Worm (Caenorhabditis elegans) whole organism, mixed stage, embryonic: ENCODE data around the gene C07A4.2.

Source experiments
- blmp-1 ChIP-seq: fragments of 150-350 bp; optimal IDR thresholded peaks from 2 replicates; lab custom pipeline; 2014; ENCODE audit warnings: missing biosample characterization, missing genetic modification characterization
- ceh-43 ChIP-seq: fragments of 200-800 bp; sonication (Bioruptor generic); optimal IDR thresholded peaks from 2 replicates; lab custom pipeline; 2018; ENCODE audit warnings: mild to moderate bottlenecking, missing genetic modification characterization, moderate library complexity, missing compliant biosample characterization
- ceh-83 ChIP-seq: fragments of 200-800 bp; sonication (Bioruptor generic); optimal IDR thresholded peaks from 2 replicates; lab custom pipeline; 2018; ENCODE audit warnings: mild to moderate bottlenecking, missing genetic modification characterization, missing compliant biosample characterization
- elt-1 ChIP-seq: sonication (generic microtip); optimal IDR thresholded peaks from 2 replicates; lab custom pipeline; 2017; ENCODE audit warnings: missing genetic modification characterization, mild to moderate bottlenecking, missing compliant biosample characterization, antibody characterized with exemption, moderate library complexity, borderline replicate concordance; ENCODE audit not compliant: insufficient read depth
- ham-2 ChIP-seq: fragments of 200-800 bp; sonication (Bioruptor generic); optimal IDR thresholded peaks from 2 replicates; lab custom pipeline; 2018; ENCODE audit warnings: mild to moderate bottlenecking, missing genetic modification characterization, missing compliant biosample characterization
- lin-13 ChIP-seq: fragments of 150-350 bp; optimal IDR thresholded peaks from 2 replicates; lab custom pipeline; 2014; ENCODE audit warnings: missing biosample characterization, missing genetic modification characterization
- lin-32 ChIP-seq: fragments of 200-800 bp; sonication (Bioruptor generic); optimal IDR thresholded peaks from 2 replicates; lab custom pipeline; 2018; ENCODE audit warnings: mild to moderate bottlenecking, missing genetic modification characterization, missing compliant biosample characterization
- lsy-2 ChIP-seq: fragments of 150-350 bp; optimal IDR thresholded peaks from 2 replicates; lab custom pipeline; 2014; ENCODE audit warnings: missing biosample characterization, missing genetic modification characterization
- mep-1 ChIP-seq: fragments of 150-350 bp; optimal IDR thresholded peaks from 2 replicates; lab custom pipeline; 2017; ENCODE audit warnings: missing biosample characterization, missing genetic modification reagents, missing genetic modification characterization, inconsistent platforms
- mls-2 ChIP-seq: sonication (generic microtip); optimal IDR thresholded peaks from 2 replicates; lab custom pipeline; 2016; ENCODE audit warnings: mild to moderate bottlenecking, missing genetic modification characterization, moderate library complexity, missing compliant biosample characterization
- nhr-28 ChIP-seq: fragments of 150-350 bp; optimal IDR thresholded peaks from 2 replicates; lab custom pipeline; 2014; ENCODE audit warnings: missing biosample characterization, missing genetic modification characterization
- pha-4 ChIP-seq: fragments of 150-350 bp; optimal IDR thresholded peaks from 2 replicates; lab custom pipeline; 2018; ENCODE audit warnings: missing biosample characterization, missing genetic modification reagents, missing genetic modification characterization
- sem-2 ChIP-seq: fragments of 200-800 bp; sonication (Bioruptor generic); optimal IDR thresholded peaks from 2 replicates; lab custom pipeline; 2018; ENCODE audit warnings: mild to moderate bottlenecking, missing genetic modification characterization, missing compliant biosample characterization
- unc-120 ChIP-seq: sonication (generic microtip); optimal IDR thresholded peaks from 2 replicates; lab custom pipeline; 2017; ENCODE audit warnings: missing genetic modification characterization, missing compliant biosample characterization; ENCODE audit not compliant: poor library complexity, severe bottlenecking
- unc-62 ChIP-seq: fragments of 150-350 bp; optimal IDR thresholded peaks from 2 replicates; lab custom pipeline; 2014; ENCODE audit warnings: missing biosample characterization, missing genetic modification reagents, missing genetic modification characterization
- zip-8 ChIP-seq: fragments of 150-350 bp; optimal IDR thresholded peaks from 2 replicates; lab custom pipeline; 2014; ENCODE audit warnings: missing biosample characterization, missing genetic modification characterization
- ztf-11 ChIP-seq: fragments of 150-350 bp; optimal IDR thresholded peaks from 2 replicates; lab custom pipeline; 2014; ENCODE audit warnings: missing biosample characterization, missing genetic modification characterization

Gene C07A4.2

DNA sequence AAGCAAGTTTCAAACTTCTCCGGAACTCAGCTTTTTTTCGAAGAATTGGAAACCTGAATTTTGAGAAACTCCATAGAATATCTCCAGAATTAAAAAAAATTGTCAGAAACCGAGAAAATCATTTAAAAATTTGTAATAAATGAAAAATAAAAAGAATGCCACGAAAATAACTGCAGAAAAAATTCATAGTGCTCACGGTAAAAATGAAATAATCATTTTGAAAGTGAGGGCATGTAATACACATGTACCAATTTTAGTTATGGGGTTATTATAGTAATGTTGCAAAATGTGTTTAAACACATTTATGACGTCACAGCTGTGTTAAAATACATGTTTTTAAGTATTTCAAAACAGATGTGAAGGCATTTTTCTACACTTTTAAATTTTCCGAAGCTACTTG, 44.9 kb downstream of the C07A4.2 start:
- TF ChIP-seq zip-8 (tag; lab: Kevin White, UChicago) (peak; percentile 30), pha-4 (tag; lab: Kevin White, UChicago) (no peak)

DNA sequence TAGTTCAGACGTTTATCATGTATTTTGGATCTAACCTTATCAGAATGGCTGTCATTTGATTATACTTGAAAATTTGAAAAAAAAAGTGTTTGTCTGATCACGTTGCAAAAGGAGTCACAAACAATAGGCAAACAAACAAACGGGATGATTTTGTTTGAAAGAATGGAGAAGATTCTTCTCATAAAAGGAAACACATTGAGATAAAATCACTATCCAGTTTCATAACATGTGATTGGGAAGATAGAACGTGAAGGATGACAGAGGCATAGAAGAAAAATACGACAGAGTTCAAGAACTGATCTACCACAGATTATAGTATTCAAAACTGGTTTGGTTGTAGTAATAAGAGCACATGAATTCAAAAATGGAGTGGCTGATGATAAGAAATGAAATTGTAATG, 46.8 kb downstream of the C07A4.2 start, which contains the start of gene F44A6.5:
F44A6.5 (minus strand) TSS at position 151 of the 400 bp plus-strand sequence.
- TF ChIP-seq elt-1 (tag; lab: Kevin White, UChicago) (no peak), mls-2 (tag; lab: Kevin White, UChicago) (no peak), unc-62 (GFP tag; lab: Kevin White, UChicago) (no peak)

DNA sequence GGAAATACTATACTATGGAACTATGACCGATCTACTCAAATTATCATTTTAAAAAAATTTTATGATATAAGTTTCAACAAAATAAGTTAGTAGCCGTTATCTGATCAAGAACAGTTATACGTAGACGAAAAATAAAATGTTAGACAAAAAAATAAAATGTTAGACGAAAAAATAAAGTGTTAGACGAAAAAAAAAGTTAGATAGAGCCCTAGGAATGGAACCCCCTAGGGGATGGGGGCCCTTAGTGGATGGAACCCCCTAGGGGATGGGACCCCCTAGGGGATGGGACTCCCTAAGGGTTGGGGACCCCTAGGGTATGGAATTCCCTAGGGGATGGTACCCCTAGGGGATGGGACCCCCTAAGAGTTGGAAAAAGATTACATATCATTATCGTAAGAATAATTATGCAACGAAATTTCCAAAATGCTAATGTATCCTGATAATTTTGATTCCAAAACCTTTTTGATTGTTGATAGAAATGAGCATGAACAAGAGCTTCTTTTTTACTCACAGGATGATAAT, 47.2 kb downstream of the C07A4.2 start:
- TF ChIP-seq mls-2 (tag; lab: Kevin White, UChicago) (no peak), ztf-11 (tag; lab: Kevin White, UChicago) (no peak), unc-120 (tag; lab: Kevin White, UChicago) (no peak), sem-2 (no peak), pha-4 (tag; lab: Kevin White, UChicago) (no peak), ceh-43 (GFP tag; lab: Kevin White, UChicago) (no peak), unc-62 (GFP tag; lab: Kevin White, UChicago) (no peak), ceh-83 (no peak), lsy-2 (tag; lab: Kevin White, UChicago) (no peak), lin-32 (GFP tag; lab: Kevin White, UChicago) (no peak), ham-2 (GFP tag; lab: Kevin White, UChicago) (no peak), nhr-28 (no peak), mep-1 (no peak), blmp-1 (tag; lab: Kevin White, UChicago) (no peak), lin-13 (no peak)
